Worm (Caenorhabditis elegans): ENCODE results near the gene str-16.

DNA sequence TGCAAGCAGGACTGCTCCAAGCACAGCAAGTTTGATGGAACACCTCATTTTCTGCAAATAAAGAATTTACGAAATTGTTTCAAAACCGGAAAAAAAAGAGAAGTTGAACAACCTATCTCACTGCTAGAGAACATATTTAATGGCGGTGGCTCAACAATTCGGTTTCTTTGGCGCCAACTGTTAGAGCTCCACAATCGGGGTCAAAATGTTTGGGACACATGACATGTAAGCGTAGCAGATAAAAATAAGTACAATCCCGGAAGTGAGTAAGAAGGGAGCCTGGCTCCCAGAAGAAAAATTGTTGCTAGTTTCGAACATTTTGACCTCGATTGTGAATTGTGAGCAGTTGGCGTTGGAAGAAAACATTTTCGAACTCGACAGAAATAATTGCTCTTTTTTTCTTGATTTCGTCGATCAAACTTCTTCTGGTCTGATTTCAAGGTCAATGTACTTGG, 22.5 kb downstream of the str-16 start, which contains the start of gene T28A11.16:
- TF ChIP-seq ceh-13 (GFP tag; optimal IDR thresholded peaks at IDR 0.05), result no peak
- no peak for TF ChIP-seq ceh-36 (tag; optimal IDR thresholded peaks at IDR 0.05)
- TF ChIP-seq F13C5.2 (tag; optimal IDR thresholded peaks at IDR 0.05), result no peak
- no peak for TF ChIP-seq ama-1 (optimal IDR thresholded peaks at IDR 0.05)
- no peak for TF ChIP-seq scrt-1 (GFP tag; IDR thresholded peaks at IDR 0.05)
- no peak for TF ChIP-seq sea-1 (GFP tag; conservative IDR thresholded peaks at IDR 0.05)
- TF ChIP-seq pes-1 (GFP tag; IDR thresholded peaks at IDR 0.05), result no peak
- TF ChIP-seq ets-7 (tag; optimal IDR thresholded peaks at IDR 0.05), result no peak

Measured in whole organism, early embryonic.